Worm (Caenorhabditis elegans) whole organism, mixed stage, embryonic: ENCODE measurements around the gene ntl-3.

Experiments
- hlh-1 ChIP-seq: fragments of 150-350 bp; optimal IDR thresholded peaks from 2 replicates; lab custom pipeline; 2014; ENCODE audit warnings: missing biosample characterization, missing genetic modification reagents, missing genetic modification characterization
- mep-1 ChIP-seq: fragments of 150-350 bp; optimal IDR thresholded peaks from 2 replicates; lab custom pipeline; 2017; ENCODE audit warnings: missing biosample characterization, missing genetic modification reagents, missing genetic modification characterization, inconsistent platforms
- mls-2 ChIP-seq: sonication (generic microtip); optimal IDR thresholded peaks from 2 replicates; lab custom pipeline; 2016; ENCODE audit warnings: mild to moderate bottlenecking, missing genetic modification characterization, moderate library complexity, missing compliant biosample characterization
- nhr-76 ChIP-seq: sonication (generic microtip); optimal IDR thresholded peaks from 2 replicates; lab custom pipeline; 2017; ENCODE audit warnings: missing biosample characterization, missing genetic modification characterization
- sptf-1 ChIP-seq: sonication (generic microtip); optimal IDR thresholded peaks from 2 replicates; lab custom pipeline; 2017; ENCODE audit warnings: mild to moderate bottlenecking, missing genetic modification characterization, moderate library complexity, missing compliant biosample characterization

ce11 chrIII:11836054-11836453 is 10.2 kb downstream of the ntl-3 start:
- TF ChIP-seq hlh-1 (no peak), nhr-76 (tag; lab: Kevin White, UChicago) (no peak), mep-1 (no peak), mls-2 (tag; lab: Kevin White, UChicago) (no peak), sptf-1 (no peak)
